Fruit fly (Drosophila melanogaster) whole organism, embryonic: ENCODE data around the gene ATP7.

Experiments
- CG11247 ChIP-seq: fragments of 200-800 bp; sonication (Bioruptor generic); IDR thresholded peaks from 2 replicates; pipeline ENCODE4 v1.3.6; 2022; ENCODE audit warnings: missing biosample characterization, missing genetic modification characterization
- CG12236 ChIP-seq: fragments of 200-800 bp; sonication (Bioruptor generic); optimal IDR thresholded peaks from 2 replicates; lab custom pipeline; 2016; ENCODE audit warnings: missing biosample characterization, missing genetic modification characterization
- CG12942 ChIP-seq: fragments of 200-800 bp; sonication (Bioruptor generic); optimal IDR thresholded peaks from 3 replicates; lab custom pipeline; 2016; ENCODE audit warnings: missing biosample characterization, missing genetic modification characterization
- CG13775 ChIP-seq: fragments of 200-800 bp; sonication (Bioruptor generic); optimal IDR thresholded peaks from 3 replicates; lab custom pipeline; 2017; ENCODE audit warnings: missing biosample characterization, mild to moderate bottlenecking, missing genetic modification characterization
- CG14050 ChIP-seq: fragments of 200-800 bp; sonication (Bioruptor generic); IDR thresholded peaks from 3 replicates; pipeline ENCODE4 v1.3.6; 2022; ENCODE audit warnings: missing biosample characterization, missing genetic modification characterization
- CG14667 ChIP-seq: fragments of 200-800 bp; sonication (Bioruptor generic); IDR thresholded peaks from 2 replicates; pipeline ENCODE4 v1.3.6; 2022; ENCODE audit warnings: missing biosample characterization, missing genetic modification characterization
- CG15514 ChIP-seq: fragments of 200-800 bp; sonication (Bioruptor generic); optimal IDR thresholded peaks from 3 replicates; lab custom pipeline; 2017; ENCODE audit warnings: missing biosample characterization, missing genetic modification characterization, mild to moderate bottlenecking, moderate library complexity, missing genetic modification reagents
- CG15601 ChIP-seq: fragments of 200-800 bp; sonication (Bioruptor generic); optimal IDR thresholded peaks from 3 replicates; lab custom pipeline; 2019; ENCODE audit warnings: missing biosample characterization, mild to moderate bottlenecking, missing genetic modification characterization, moderate library complexity
- CG1647 ChIP-seq: fragments of 200-800 bp; sonication (Bioruptor generic); optimal IDR thresholded peaks from 3 replicates; lab custom pipeline; 2016; ENCODE audit warnings: missing biosample characterization, missing genetic modification characterization
- CG2199 ChIP-seq: fragments of 200-800 bp; sonication (Bioruptor generic); IDR thresholded peaks from 3 replicates; pipeline ENCODE4 v1.3.6; 2022; ENCODE audit warnings: missing biosample characterization, missing genetic modification characterization
- CG30020 ChIP-seq: fragments of 200-800 bp; optimal IDR thresholded peaks from 2 replicates; lab custom pipeline; 2019; ENCODE audit warnings: missing biosample characterization, mild to moderate bottlenecking, missing genetic modification characterization, moderate library complexity
- CG31224 ChIP-seq: fragments of 200-800 bp; sonication (Bioruptor generic); IDR thresholded peaks from 2 replicates; pipeline ENCODE4 v1.3.6; 2022; ENCODE audit warnings: missing biosample characterization, missing genetic modification characterization
- CG3847 ChIP-seq: fragments of 200-800 bp; sonication (Bioruptor generic); IDR thresholded peaks from 2 replicates; pipeline ENCODE4 v1.3.6; 2022; ENCODE audit warnings: missing biosample characterization, missing genetic modification characterization
- CG4424 ChIP-seq: fragments of 200-800 bp; sonication (Bioruptor generic); optimal IDR thresholded peaks from 3 replicates; lab custom pipeline; 2016; ENCODE audit warnings: missing biosample characterization, missing genetic modification characterization
- CG7745 ChIP-seq: fragments of 200-800 bp; sonication (Bioruptor generic); optimal IDR thresholded peaks from 2 replicates; lab custom pipeline; 2018; ENCODE audit warnings: missing biosample characterization, mild to moderate bottlenecking, missing genetic modification characterization, moderate library complexity
- CG7786 ChIP-seq: fragments of 200-800 bp; sonication (Bioruptor generic); optimal IDR thresholded peaks from 2 replicates; lab custom pipeline; 2016; ENCODE audit warnings: missing biosample characterization, missing genetic modification characterization
- CG8290 ChIP-seq, 3 experiments: fragments of 200-800 bp; sonication (Bioruptor generic); optimal IDR thresholded peaks; 2 replicates each; lab custom pipeline; 2016 to 2019; ENCODE audit warnings: missing biosample characterization in 3 of 3, missing genetic modification characterization in 3 of 3, mild to moderate bottlenecking in 2 of 3, moderate library complexity in 1 of 3
- Dek ChIP-seq: fragments of 200-800 bp; sonication (Bioruptor generic); optimal IDR thresholded peaks from 3 replicates; lab custom pipeline; 2019; ENCODE audit warnings: missing biosample characterization, mild to moderate bottlenecking, missing genetic modification characterization, moderate library complexity
- Drgx ChIP-seq: fragments of 200-800 bp; sonication (Bioruptor generic); IDR thresholded peaks from 2 replicates; pipeline ENCODE4 v1.3.6; 2022; ENCODE audit warnings: missing biosample characterization, missing genetic modification characterization
- E2f1 ChIP-seq: fragments of 200-800 bp; sonication (Bioruptor generic); IDR thresholded peaks from 2 replicates; pipeline ENCODE4 v1.3.6; 2022; ENCODE audit warnings: missing biosample characterization, missing genetic modification characterization
- H15 ChIP-seq: fragments of 200-800 bp; sonication (Bioruptor generic); IDR thresholded peaks from 3 replicates; pipeline ENCODE4 v1.3.6; 2022; ENCODE audit warnings: missing biosample characterization, missing genetic modification characterization
- HHEX ChIP-seq: fragments of 200-800 bp; sonication (Bioruptor generic); optimal IDR thresholded peaks from 3 replicates; lab custom pipeline; 2017; ENCODE audit warnings: missing biosample characterization, mild to moderate bottlenecking, missing genetic modification characterization, missing genetic modification reagents
- HmgD ChIP-seq: fragments of 200-800 bp; sonication (Bioruptor generic); optimal IDR thresholded peaks from 3 replicates; lab custom pipeline; 2016; ENCODE audit warnings: missing biosample characterization, missing genetic modification characterization
- Hr51 ChIP-seq, 2 experiments: fragments of 200-800 bp; sonication (Bioruptor generic); optimal IDR thresholded peaks; 2 replicates in 1 of 2; 3 replicates in 1 of 2; lab custom pipeline; 2016 to 2018; ENCODE audit warnings: missing biosample characterization in 2 of 2, missing genetic modification characterization in 2 of 2, mild to moderate bottlenecking in 1 of 2, moderate library complexity in 1 of 2
- Hr78 ChIP-seq, 2 experiments: fragments of 200-800 bp in 1 of 2; fragments of >200 bp in 1 of 2; sonication (Bioruptor generic) in 1 of 2; optimal IDR thresholded peaks; 2 replicates each; lab custom pipeline; 2017 to 2019; ENCODE audit warnings: missing biosample characterization in 2 of 2, missing genetic modification characterization in 2 of 2, mild to moderate bottlenecking in 1 of 2, moderate library complexity in 1 of 2
- Spps ChIP-seq: fragments of 200-800 bp; sonication (Bioruptor generic); optimal IDR thresholded peaks from 2 replicates; lab custom pipeline; 2018; ENCODE audit warnings: missing biosample characterization, mild to moderate bottlenecking, missing genetic modification characterization
- al ChIP-seq: fragments of 200-800 bp; sonication (Bioruptor generic); IDR thresholded peaks from 2 replicates; pipeline ENCODE4 v1.3.6; 2022; ENCODE audit warnings: missing biosample characterization, missing genetic modification characterization
- amos ChIP-seq: fragments of 200-800 bp; sonication (Bioruptor generic); IDR thresholded peaks from 2 replicates; pipeline ENCODE4 v1.3.6; 2022; ENCODE audit warnings: missing biosample characterization, missing genetic modification characterization; ENCODE audit not compliant: partially characterized antibody
- ato ChIP-seq: fragments of 200-800 bp; sonication (Bioruptor generic); IDR thresholded peaks from 2 replicates; pipeline ENCODE4 v1.3.6; 2022; ENCODE audit warnings: missing biosample characterization, missing genetic modification characterization; ENCODE audit not compliant: partially characterized antibody
- bab2 ChIP-seq: fragments of 200-800 bp; sonication (Bioruptor generic); optimal IDR thresholded peaks from 2 replicates; lab custom pipeline; 2016; ENCODE audit warnings: missing biosample characterization, missing genetic modification characterization
- bbx ChIP-seq: fragments of 200-800 bp; sonication (Bioruptor generic); IDR thresholded peaks from 2 replicates; pipeline ENCODE4 v1.3.6; 2022; ENCODE audit warnings: missing biosample characterization, missing genetic modification characterization; ENCODE audit not compliant: partially characterized antibody
- cad ChIP-seq: fragments of >200 bp; optimal IDR thresholded peaks from 2 replicates; lab custom pipeline; 2017; ENCODE audit warnings: missing biosample characterization, missing genetic modification characterization
- cato ChIP-seq: fragments of 200-800 bp; sonication (Bioruptor generic); optimal IDR thresholded peaks from 2 replicates; lab custom pipeline; 2016; ENCODE audit warnings: missing biosample characterization, missing genetic modification characterization, borderline replicate concordance
- chif ChIP-seq, 2 experiments: fragments of 200-800 bp; sonication (Bioruptor generic); optimal IDR thresholded peaks; 3 replicates each; lab custom pipeline; 2016; ENCODE audit warnings: missing biosample characterization in 2 of 2, missing genetic modification characterization in 2 of 2
- ems ChIP-seq: fragments of 200-800 bp; sonication (Bioruptor generic); optimal IDR thresholded peaks from 3 replicates; lab custom pipeline; 2016; ENCODE audit warnings: missing biosample characterization, missing genetic modification characterization
- en ChIP-seq: fragments of 200-800 bp; sonication (Bioruptor generic); optimal IDR thresholded peaks from 2 replicates; lab custom pipeline; 2016; ENCODE audit warnings: missing biosample characterization, missing genetic modification characterization
- eve ChIP-seq, 2 experiments: fragments of >200 bp; optimal IDR thresholded peaks; 2 replicates each; lab custom pipeline; 2017; ENCODE audit warnings: missing biosample characterization in 2 of 2, missing genetic modification characterization in 2 of 2
- gce ChIP-seq: fragments of 200-800 bp; sonication (Bioruptor generic); IDR thresholded peaks from 3 replicates; pipeline ENCODE4 v1.3.6; 2022; ENCODE audit warnings: missing biosample characterization, missing genetic modification characterization
- gcm2 ChIP-seq: fragments of 200-800 bp; sonication (Bioruptor generic); optimal IDR thresholded peaks from 2 replicates; lab custom pipeline; 2016; ENCODE audit warnings: missing biosample characterization, missing genetic modification characterization
- gsb-n ChIP-seq: fragments of 200-800 bp; sonication (Bioruptor generic); optimal IDR thresholded peaks from 3 replicates; lab custom pipeline; 2018; ENCODE audit warnings: missing biosample characterization, mild to moderate bottlenecking, missing genetic modification characterization
- jing ChIP-seq: fragments of 200-800 bp; sonication (Bioruptor generic); optimal IDR thresholded peaks from 2 replicates; lab custom pipeline; 2018; ENCODE audit warnings: missing biosample characterization, mild to moderate bottlenecking, missing genetic modification characterization
- klu ChIP-seq: fragments of 200-800 bp; sonication (Bioruptor generic); IDR thresholded peaks from 2 replicates; pipeline ENCODE4 v1.3.6; 2022; ENCODE audit warnings: missing biosample characterization, missing genetic modification characterization
- lab ChIP-seq: fragments of 200-800 bp; sonication (Bioruptor generic); optimal IDR thresholded peaks from 3 replicates; lab custom pipeline; 2017; ENCODE audit warnings: missing biosample characterization, missing genetic modification characterization, mild to moderate bottlenecking, moderate library complexity, missing genetic modification reagents
- peb ChIP-seq: fragments of 200-800 bp; sonication (Bioruptor generic); IDR thresholded peaks from 2 replicates; pipeline ENCODE4 v1.3.6; 2022; ENCODE audit warnings: missing biosample characterization, missing genetic modification characterization
- pho ChIP-seq: fragments of 200-800 bp; sonication (Bioruptor generic); optimal IDR thresholded peaks from 2 replicates; lab custom pipeline; 2016; ENCODE audit warnings: missing biosample characterization, missing genetic modification characterization
- ranshi ChIP-seq: fragments of 200-800 bp; sonication (Bioruptor generic); IDR thresholded peaks from 2 replicates; pipeline ENCODE4 v1.3.6; 2022; ENCODE audit warnings: missing biosample characterization, missing genetic modification characterization
- shn ChIP-seq: fragments of 200-800 bp; sonication (Bioruptor generic); optimal IDR thresholded peaks from 3 replicates; lab custom pipeline; 2016; ENCODE audit warnings: missing biosample characterization, missing genetic modification characterization
- slp2 ChIP-seq: fragments of 200-800 bp; sonication (Bioruptor generic); optimal IDR thresholded peaks from 2 replicates; lab custom pipeline; 2016; ENCODE audit warnings: missing biosample characterization, missing genetic modification characterization
- tap ChIP-seq: fragments of 200-800 bp; optimal IDR thresholded peaks from 3 replicates; lab custom pipeline; 2019; ENCODE audit warnings: missing biosample characterization, mild to moderate bottlenecking, missing genetic modification characterization, moderate library complexity
- tx ChIP-seq: fragments of 200-800 bp; sonication (Bioruptor generic); optimal IDR thresholded peaks from 2 replicates; lab custom pipeline; 2016; ENCODE audit warnings: missing biosample characterization, missing genetic modification characterization
- usp ChIP-seq: fragments of >200 bp; optimal IDR thresholded peaks from 2 replicates; lab custom pipeline; 2017; ENCODE audit warnings: missing biosample characterization, missing genetic modification characterization
- vvl ChIP-seq: fragments of 200-800 bp; sonication (Bioruptor generic); IDR thresholded peaks from 2 replicates; pipeline ENCODE4 v1.3.6; 2022; ENCODE audit warnings: missing biosample characterization, missing genetic modification characterization

ATP7 gene

dm6 chrX:11891682-11892179 lies 36.9 kb downstream of the ATP7 start, which contains the start of gene sicily (continued):
- TF ChIP-seq CG15601 (tag; lab: Kevin White, UChicago): no peak
- TF ChIP-seq CG7786 (GFP tag; lab: Kevin White, UChicago): no peak
- no peak for TF ChIP-seq ranshi (GFP tag; lab: Robert Waterston, UW)
- TF ChIP-seq CG7745 (tag; lab: Kevin White, UChicago): no peak
- TF ChIP-seq CG4424: no peak
- no peak for TF ChIP-seq cad (GFP tag; lab: Kevin White, UChicago)
- no peak for TF ChIP-seq vvl (GFP tag; lab: Robert Waterston, UW)
- no peak for TF ChIP-seq slp2
- no peak for TF ChIP-seq tap (tag; lab: Kevin White, UChicago)
- TF ChIP-seq CG15514 (GFP tag; lab: Kevin White, UChicago): peak; percentile 62
- no peak for TF ChIP-seq Spps (tag; lab: Kevin White, UChicago)
- no peak for TF ChIP-seq CG14050 (GFP tag; lab: Robert Waterston, UW)
- no peak for TF ChIP-seq shn (GFP tag; lab: Kevin White, UChicago)
- no peak for TF ChIP-seq CG13775 (GFP tag; lab: Kevin White, UChicago)
- no peak for TF ChIP-seq eve (GFP tag; optimal IDR thresholded peaks at IDR 0.05; lab: Kevin White, UChicago)
- no peak for TF ChIP-seq CG2199
- TF ChIP-seq tx (GFP tag; lab: Kevin White, UChicago): no peak
- no peak for TF ChIP-seq gsb-n (tag; lab: Kevin White, UChicago)
- TF ChIP-seq CG31224: no peak
- no peak for TF ChIP-seq Hr78 (GFP tag; optimal IDR thresholded peaks at IDR 0.05; lab: Kevin White, UChicago)
- TF ChIP-seq CG1647 (GFP tag; lab: Kevin White, UChicago): no peak
- no peak for TF ChIP-seq klu (GFP tag; lab: Robert Waterston, UW)
- TF ChIP-seq Hr51 (GFP tag; optimal IDR thresholded peaks at IDR 0.05; lab: Kevin White, UChicago): no peak
- peak; percentile 26 for TF ChIP-seq CG30020 (tag; lab: Kevin White, UChicago)
- no peak for TF ChIP-seq HHEX (GFP tag; lab: Kevin White, UChicago)
- no peak for TF ChIP-seq CG11247 (GFP tag; lab: Robert Waterston, UW)
- no peak for TF ChIP-seq HmgD (GFP tag; lab: Kevin White, UChicago)
- TF ChIP-seq ato: no peak
- TF ChIP-seq en (GFP tag; lab: Kevin White, UChicago): no peak
- TF ChIP-seq CG8290 (GFP tag; optimal IDR thresholded peaks at IDR 0.05; lab: Kevin White, UChicago): no peak
- TF ChIP-seq CG8290 (tag; optimal IDR thresholded peaks at IDR 0.05; lab: Kevin White, UChicago): no peak
- TF ChIP-seq CG12236 (GFP tag; lab: Kevin White, UChicago): no peak
- peak; percentile 42 for TF ChIP-seq bbx (GFP tag; lab: Robert Waterston, UW)
- TF ChIP-seq lab: no peak
- no peak for TF ChIP-seq peb
- TF ChIP-seq usp: no peak
- no peak for TF ChIP-seq chif (GFP tag; optimal IDR thresholded peaks at IDR 0.05; lab: Kevin White, UChicago)
- TF ChIP-seq CG14667 (GFP tag; lab: Robert Waterston, UW): no peak
- TF ChIP-seq bab2 (GFP tag; lab: Kevin White, UChicago): no peak
- TF ChIP-seq Drgx (GFP tag; lab: Robert Waterston, UW): no peak
- TF ChIP-seq CG12942 (GFP tag; lab: Kevin White, UChicago): no peak
- TF ChIP-seq cato (GFP tag; lab: Kevin White, UChicago): no peak
- TF ChIP-seq E2f1: no peak
- TF ChIP-seq amos (GFP tag; lab: Robert Waterston, UW): no peak
- no peak for TF ChIP-seq ems (GFP tag; lab: Kevin White, UChicago)
- no peak for TF ChIP-seq jing
- TF ChIP-seq gce (GFP tag; lab: Robert Waterston, UW): no peak
- peak; percentile 35; the same call in 1 of the 2 replicates for TF ChIP-seq CG3847 (GFP tag; lab: Robert Waterston, UW)
- TF ChIP-seq Dek (tag; lab: Kevin White, UChicago): no peak
- no peak for TF ChIP-seq al (GFP tag; lab: Robert Waterston, UW)
- TF ChIP-seq pho (GFP tag; lab: Kevin White, UChicago): no peak
- no peak for TF ChIP-seq gcm2 (GFP tag; lab: Kevin White, UChicago)
- TF ChIP-seq H15 (GFP tag; lab: Robert Waterston, UW): no peak
